Worm (Caenorhabditis elegans) whole organism, early embryonic: ENCODE data around the gene bli-2.

ENCODE experiments used
- B0310.2 ChIP-seq: sonication (generic microtip); optimal IDR thresholded peaks from 2 replicates; lab custom pipeline; 2016; ENCODE audit warnings: mild to moderate bottlenecking, missing genetic modification characterization, missing compliant biosample characterization
- F13C5.2 ChIP-seq: sonication (generic microtip); optimal IDR thresholded peaks from 2 replicates; lab custom pipeline; 2017; ENCODE audit warnings: mild to moderate bottlenecking, missing genetic modification characterization, inconsistent platforms, missing compliant biosample characterization
- ama-1 ChIP-seq: fragments of 150-350 bp; optimal IDR thresholded peaks from 2 replicates; lab custom pipeline; 2014
- ceh-13 ChIP-seq: fragments of 200-800 bp; sonication (Bioruptor generic); optimal IDR thresholded peaks from 2 replicates; lab custom pipeline; 2018; ENCODE audit warnings: mild to moderate bottlenecking, missing genetic modification characterization, missing compliant biosample characterization
- flt-1 ChIP-seq: fragments of 200-800 bp; sonication (Bioruptor generic); IDR thresholded peaks from 2 replicates; pipeline ENCODE4 v1.3.6; 2022; ENCODE audit warnings: missing genetic modification characterization, missing compliant biosample characterization
- pes-1 ChIP-seq: fragments of 200-800 bp; sonication (Bioruptor generic); IDR thresholded peaks from 2 replicates; pipeline ENCODE4 v1.3.6; 2022; ENCODE audit warnings: missing genetic modification reagents, missing genetic modification characterization, missing compliant biosample characterization
- scrt-1 ChIP-seq: fragments of 200-800 bp; sonication (Bioruptor generic); IDR thresholded peaks from 2 replicates; pipeline ENCODE4 v1.3.6; 2022; ENCODE audit warnings: missing genetic modification characterization, missing compliant biosample characterization
- tbx-11 ChIP-seq: fragments of 200-800 bp; sonication (Bioruptor generic); IDR thresholded peaks from 2 replicates; pipeline ENCODE4 v1.3.6; 2022; ENCODE audit warnings: missing genetic modification characterization, missing compliant biosample characterization
- tra-4 ChIP-seq: sonication (generic microtip); optimal IDR thresholded peaks from 2 replicates; lab custom pipeline; 2017; ENCODE audit warnings: missing genetic modification characterization, missing compliant biosample characterization

- peak; percentile 73 for TF ChIP-seq flt-1 (GFP tag; lab: Robert Waterston, UW)
- TF ChIP-seq tra-4: peak; percentile 72
- TF ChIP-seq ama-1 (lab: Kevin White, UChicago): peak; percentile 96
- TF ChIP-seq F13C5.2: peak; percentile 73
- peak; percentile 19 for TF ChIP-seq ceh-13 (GFP tag; lab: Kevin White, UChicago)
- peak; percentile 83 for TF ChIP-seq pes-1 (GFP tag; lab: Robert Waterston, UW)
- TF ChIP-seq tbx-11 (GFP tag; lab: Robert Waterston, UW): peak; percentile 80
- TF ChIP-seq B0310.2: peak; percentile 82
- TF ChIP-seq scrt-1 (GFP tag; lab: Robert Waterston, UW): peak; percentile 90
These were observed 9.5 kb upstream of the bli-2 start for ce11 chrII:5661735-5662177.
